Worm (Caenorhabditis elegans) whole organism, L3 larva: ENCODE measurements around the gene C01G6.4.

Experiments
- ZK546.5 ChIP-seq: sonication (generic microtip); optimal IDR thresholded peaks from 2 replicates; lab custom pipeline; 2017; ENCODE audit warnings: missing biosample characterization, missing genetic modification characterization
- aly-2 ChIP-seq: fragments of 150-350 bp; optimal IDR thresholded peaks from 2 replicates; lab custom pipeline; 2014; ENCODE audit warnings: missing biosample characterization, missing genetic modification characterization
- ama-1 ChIP-seq: fragments of 150-350 bp; optimal IDR thresholded peaks from 2 replicates; lab custom pipeline; 2018
- ceh-28 ChIP-seq: fragments of 150-350 bp; optimal IDR thresholded peaks from 2 replicates; lab custom pipeline; 2014; ENCODE audit warnings: missing biosample characterization, missing genetic modification reagents, missing genetic modification characterization
- daf-12 ChIP-seq: fragments of 150-350 bp; optimal IDR thresholded peaks from 2 replicates; lab custom pipeline; 2014; ENCODE audit warnings: missing biosample characterization, missing genetic modification reagents, missing genetic modification characterization
- egl-27 ChIP-seq: sonication (generic microtip); optimal IDR thresholded peaks from 4 replicates; lab custom pipeline; 2017; ENCODE audit warnings: missing biosample characterization, missing genetic modification reagents, missing genetic modification characterization
- egl-5 ChIP-seq: fragments of 150-350 bp; optimal IDR thresholded peaks from 2 replicates; lab custom pipeline; 2017; ENCODE audit warnings: missing biosample characterization, missing genetic modification reagents, missing genetic modification characterization, inconsistent platforms
- elt-1 ChIP-seq: fragments of 150-350 bp; optimal IDR thresholded peaks from 2 replicates; lab custom pipeline; 2014; ENCODE audit warnings: missing biosample characterization, missing genetic modification characterization
- elt-2 ChIP-seq: sonication (generic microtip); optimal IDR thresholded peaks from 2 replicates; lab custom pipeline; 2016; ENCODE audit warnings: missing genetic modification reagents, mild to moderate bottlenecking, missing genetic modification characterization, missing compliant biosample characterization
- elt-3 ChIP-seq, 3 experiments: fragments of 150-350 bp in 1 of 3; sonication (generic microtip) in 2 of 3; optimal IDR thresholded peaks; 2 replicates in 2 of 3; 4 replicates in 1 of 3; lab custom pipeline; 2014 to 2017; ENCODE audit warnings: missing biosample characterization in 3 of 3, missing genetic modification characterization in 3 of 3
- fkh-2 ChIP-seq: fragments of 150-350 bp; optimal IDR thresholded peaks from 2 replicates; lab custom pipeline; 2014; ENCODE audit warnings: missing biosample characterization, missing genetic modification reagents, missing genetic modification characterization
- fos-1 ChIP-seq: fragments of 150-350 bp; optimal IDR thresholded peaks from 2 replicates; lab custom pipeline; 2014; ENCODE audit warnings: missing biosample characterization, missing genetic modification characterization
- hmg-11 ChIP-seq: sonication (generic microtip); optimal IDR thresholded peaks from 2 replicates; lab custom pipeline; 2016; ENCODE audit warnings: missing genetic modification characterization, missing compliant biosample characterization
- jun-1 ChIP-seq: fragments of 150-350 bp; optimal IDR thresholded peaks from 2 replicates; lab custom pipeline; 2014; ENCODE audit warnings: missing biosample characterization, missing genetic modification reagents, missing genetic modification characterization
- lin-39 ChIP-seq: fragments of 150-350 bp; optimal IDR thresholded peaks from 2 replicates; lab custom pipeline; 2018; ENCODE audit warnings: missing biosample characterization, missing genetic modification reagents, missing genetic modification characterization
- lsy-12 ChIP-seq: sonication (generic microtip); optimal IDR thresholded peaks from 2 replicates; lab custom pipeline; 2016; ENCODE audit warnings: mild to moderate bottlenecking, missing genetic modification characterization, missing compliant biosample characterization
- mml-1 ChIP-seq: fragments of 150-350 bp; sonication (generic microtip); optimal IDR thresholded peaks from 3 replicates; lab custom pipeline; 2014; ENCODE audit warnings: missing biosample characterization, missing genetic modification characterization
- nfya-1 ChIP-seq: sonication (generic microtip); optimal IDR thresholded peaks from 2 replicates; lab custom pipeline; 2017; ENCODE audit warnings: missing genetic modification characterization, mild to moderate bottlenecking, missing compliant biosample characterization, antibody characterized with exemption, moderate library complexity; ENCODE audit not compliant: insufficient read depth
- nhr-11 ChIP-seq: fragments of 150-350 bp; optimal IDR thresholded peaks from 2 replicates; lab custom pipeline; 2014; ENCODE audit warnings: missing biosample characterization, missing genetic modification characterization
- nhr-23 ChIP-seq: fragments of 150-350 bp; optimal IDR thresholded peaks from 2 replicates; lab custom pipeline; 2014; ENCODE audit warnings: missing biosample characterization, missing genetic modification reagents, missing genetic modification characterization
- nhr-237 ChIP-seq: fragments of 150-350 bp; optimal IDR thresholded peaks from 2 replicates; lab custom pipeline; 2014; ENCODE audit warnings: missing biosample characterization, missing genetic modification characterization
- nhr-25 ChIP-seq: sonication (generic microtip); optimal IDR thresholded peaks from 2 replicates; lab custom pipeline; 2017; ENCODE audit warnings: missing biosample characterization, missing genetic modification characterization
- nhr-28 ChIP-seq: fragments of 150-350 bp; optimal IDR thresholded peaks from 2 replicates; lab custom pipeline; 2014; ENCODE audit warnings: missing biosample characterization, missing genetic modification characterization
- nhr-67 ChIP-seq: fragments of 150-350 bp; optimal IDR thresholded peaks from 2 replicates; lab custom pipeline; 2014; ENCODE audit warnings: missing biosample characterization, missing genetic modification characterization
- nhr-76 ChIP-seq: fragments of 150-350 bp; sonication (generic microtip); optimal IDR thresholded peaks from 5 replicates; lab custom pipeline; 2014; ENCODE audit warnings: missing biosample characterization, missing genetic modification characterization
- nhr-77 ChIP-seq: fragments of 150-350 bp; optimal IDR thresholded peaks from 2 replicates; lab custom pipeline; 2014; ENCODE audit warnings: missing biosample characterization, missing genetic modification characterization
- pha-4 ChIP-seq: fragments of 150-350 bp; optimal IDR thresholded peaks from 2 replicates; lab custom pipeline; 2014; ENCODE audit warnings: missing biosample characterization, missing genetic modification reagents, missing genetic modification characterization
- pqm-1 ChIP-seq: fragments of 150-350 bp; optimal IDR thresholded peaks from 2 replicates; lab custom pipeline; 2017; ENCODE audit warnings: missing biosample characterization, missing genetic modification characterization, inconsistent platforms
- skn-1 ChIP-seq: fragments of 150-350 bp; optimal IDR thresholded peaks from 2 replicates; lab custom pipeline; 2014; ENCODE audit warnings: missing biosample characterization, missing genetic modification characterization
- tbx-2 ChIP-seq: sonication (generic microtip); optimal IDR thresholded peaks from 2 replicates; lab custom pipeline; 2016; ENCODE audit warnings: mild to moderate bottlenecking, missing genetic modification characterization, missing compliant biosample characterization
- unc-39 ChIP-seq: sonication (generic microtip); optimal IDR thresholded peaks from 4 replicates; lab custom pipeline; 2017; ENCODE audit warnings: missing biosample characterization, missing genetic modification characterization
- unc-62 ChIP-seq: fragments of 150-350 bp; sonication (generic microtip); optimal IDR thresholded peaks from 4 replicates; lab custom pipeline; 2014; ENCODE audit warnings: missing biosample characterization, missing genetic modification reagents, missing genetic modification characterization
- zag-1 ChIP-seq: fragments of 150-350 bp; optimal IDR thresholded peaks from 2 replicates; lab custom pipeline; 2014; ENCODE audit warnings: missing biosample characterization, missing genetic modification characterization
- ztf-11 ChIP-seq: fragments of 150-350 bp; optimal IDR thresholded peaks from 2 replicates; lab custom pipeline; 2014; ENCODE audit warnings: missing biosample characterization, missing genetic modification characterization
- ztf-4 ChIP-seq: fragments of 150-350 bp; optimal IDR thresholded peaks from 2 replicates; lab custom pipeline; 2014; ENCODE audit warnings: missing biosample characterization, missing genetic modification characterization

The C01G6.4 gene

ce11 chrII:9231240-9231639 lies 41.6 kb downstream of the C01G6.4 start, which contains the start of gene gst-13:
Gene gst-13, plus strand, starts transcription at chrII:9231457.
- TF ChIP-seq zag-1 (tag; lab: Kevin White, UChicago), result no peak
- no peak for TF ChIP-seq aly-2 (tag; lab: Kevin White, UChicago)
- TF ChIP-seq ztf-11, result no peak
- TF ChIP-seq elt-1, result no peak
- peak; percentile 86 for TF ChIP-seq elt-2 (tag; lab: Kevin White, UChicago)
- no peak for TF ChIP-seq fkh-2 (tag; lab: Kevin White, UChicago)
- TF ChIP-seq nfya-1 (tag; lab: Kevin White, UChicago), result no peak
- no peak for TF ChIP-seq nhr-76 (tag; lab: Kevin White, UChicago)
- TF ChIP-seq ama-1 (lab: Kevin White, UChicago), result no peak
- no peak for TF ChIP-seq jun-1 (tag; lab: Kevin White, UChicago)
- TF ChIP-seq mml-1 (tag; lab: Kevin White, UChicago), result no peak
- TF ChIP-seq ztf-4, result no peak
- peak; percentile 82 for TF ChIP-seq skn-1 (tag; lab: Kevin White, UChicago)
- TF ChIP-seq hmg-11, result no peak
- no peak for TF ChIP-seq tbx-2
- TF ChIP-seq lsy-12 (tag; lab: Kevin White, UChicago), result no peak
- TF ChIP-seq pha-4 (tag; lab: Kevin White, UChicago), result peak; percentile 64
- peak; percentile 96 for TF ChIP-seq pqm-1 (tag; lab: Kevin White, UChicago)
- TF ChIP-seq elt-3 (tag; optimal IDR thresholded peaks at IDR 0.05; lab: Kevin White, UChicago), result no peak
- TF ChIP-seq daf-12 (tag; lab: Kevin White, UChicago), result no peak
- TF ChIP-seq lin-39 (tag; lab: Kevin White, UChicago), result no peak
- TF ChIP-seq fos-1 (tag; lab: Kevin White, UChicago), result no peak
- no peak for TF ChIP-seq nhr-25 (tag; lab: Kevin White, UChicago)
- TF ChIP-seq egl-5 (tag; lab: Kevin White, UChicago), result no peak
- no peak for TF ChIP-seq egl-27
- TF ChIP-seq ceh-28 (tag; lab: Kevin White, UChicago), result peak; percentile 1
- no peak for TF ChIP-seq nhr-28 (tag; lab: Kevin White, UChicago)
- no peak for TF ChIP-seq nhr-11 (tag; lab: Kevin White, UChicago)
- TF ChIP-seq unc-39 (tag; lab: Kevin White, UChicago), result no peak

ce11 chrII:9227134-9227533 lies 45.7 kb downstream of the C01G6.4 start, which contains the start of gene abu-14:
Gene abu-14, minus strand, starts transcription at chrII:9227214.
- TF ChIP-seq ztf-11 (no peak), elt-2 (tag; lab: Kevin White, UChicago) (no peak), nhr-67 (tag; lab: Kevin White, UChicago) (no peak), nhr-28 (tag; lab: Kevin White, UChicago) (no peak), daf-12 (tag; lab: Kevin White, UChicago) (no peak), nhr-76 (tag; lab: Kevin White, UChicago) (no peak), lin-39 (tag; lab: Kevin White, UChicago) (no peak), elt-3 (tag; optimal IDR thresholded peaks at IDR 0.05; lab: Kevin White, UChicago) (no peak), nhr-237 (no peak), nhr-11 (tag; lab: Kevin White, UChicago) (no peak), ceh-28 (tag; lab: Kevin White, UChicago) (no peak), unc-39 (tag; lab: Kevin White, UChicago) (no peak), ZK546.5 (tag; lab: Kevin White, UChicago) (no peak), fos-1 (tag; lab: Kevin White, UChicago) (no peak)
- TF ChIP-seq, all 47 proteins: peak for 0

ce11 chrII:9222969-9223368 lies 49.9 kb downstream of the C01G6.4 start, which contains the start of gene ZK1067.3:
Gene ZK1067.3, plus strand, starts transcription at chrII:9223269.
- TF ChIP-seq lin-39 (tag; lab: Kevin White, UChicago) (no peak), nhr-77 (no peak), unc-62 (GFP tag; lab: Kevin White, UChicago) (no peak), nhr-23 (tag; lab: Kevin White, UChicago) (no peak)
